Fruit fly (Drosophila melanogaster) whole organism, embryonic: ENCODE results near the gene msb1l.
A peak's percentile ranks its signal among the peaks of the same experiment; 100 is the strongest.

Source experiments
- Bgb ChIP-seq: fragments of 200-800 bp; sonication (Bioruptor generic); IDR thresholded peaks from 2 replicates; pipeline ENCODE4 v1.3.6; 2022; ENCODE audit warnings: missing biosample characterization, missing genetic modification characterization; ENCODE audit not compliant: partially characterized antibody
- Blimp-1 ChIP-seq: fragments of 200-800 bp; sonication (Bioruptor generic); optimal IDR thresholded peaks from 3 replicates; lab custom pipeline; 2018; ENCODE audit warnings: missing biosample characterization, missing genetic modification characterization, mild to moderate bottlenecking, moderate library complexity, missing genetic modification reagents
- C15 ChIP-seq: fragments of 200-800 bp; sonication (Bioruptor generic); IDR thresholded peaks from 3 replicates; pipeline ENCODE4 v1.3.6; 2022; ENCODE audit warnings: missing biosample characterization, missing genetic modification characterization
- CG10274 ChIP-seq: fragments of 200-800 bp; sonication (Bioruptor generic); optimal IDR thresholded peaks from 3 replicates; lab custom pipeline; 2017; ENCODE audit warnings: missing biosample characterization, mild to moderate bottlenecking, missing genetic modification characterization
- CG10462 ChIP-seq: fragments of 200-800 bp; sonication (Bioruptor generic); optimal IDR thresholded peaks from 2 replicates; lab custom pipeline; 2016; ENCODE audit warnings: missing biosample characterization, missing genetic modification characterization
- CG11085 ChIP-seq: fragments of 200-800 bp; sonication (Bioruptor generic); IDR thresholded peaks from 2 replicates; pipeline ENCODE4 v1.3.6; 2022; ENCODE audit warnings: missing biosample characterization, missing genetic modification characterization
- CG11398 ChIP-seq: fragments of 200-800 bp; sonication (Bioruptor generic); optimal IDR thresholded peaks from 2 replicates; lab custom pipeline; 2016; ENCODE audit warnings: missing biosample characterization, missing genetic modification characterization
- CG12071 ChIP-seq: fragments of 200-800 bp; sonication (Bioruptor generic); optimal IDR thresholded peaks from 3 replicates; lab custom pipeline; 2018; ENCODE audit warnings: missing biosample characterization, mild to moderate bottlenecking, missing genetic modification characterization
- CG1233 ChIP-seq: fragments of 200-800 bp; sonication (Bioruptor generic); optimal IDR thresholded peaks from 4 replicates; lab custom pipeline; 2018; ENCODE audit warnings: missing biosample characterization, mild to moderate bottlenecking, missing genetic modification characterization
- CG13624 ChIP-seq: fragments of 200-800 bp; sonication (Bioruptor generic); optimal IDR thresholded peaks from 2 replicates; lab custom pipeline; 2016; ENCODE audit warnings: missing biosample characterization, missing genetic modification characterization
- CG13894 ChIP-seq: fragments of 200-800 bp; sonication (Bioruptor generic); optimal IDR thresholded peaks from 3 replicates; lab custom pipeline; 2018; ENCODE audit warnings: missing biosample characterization, mild to moderate bottlenecking, missing genetic modification characterization, moderate library complexity
- CG14965 ChIP-seq: fragments of 200-800 bp; sonication (Bioruptor generic); optimal IDR thresholded peaks from 2 replicates; lab custom pipeline; 2016; ENCODE audit warnings: missing biosample characterization, missing genetic modification characterization, borderline replicate concordance
- CG15514 ChIP-seq: fragments of 200-800 bp; sonication (Bioruptor generic); optimal IDR thresholded peaks from 3 replicates; lab custom pipeline; 2017; ENCODE audit warnings: missing biosample characterization, missing genetic modification characterization, mild to moderate bottlenecking, moderate library complexity, missing genetic modification reagents
- CG1602 ChIP-seq: fragments of 200-800 bp; sonication (Bioruptor generic); optimal IDR thresholded peaks from 3 replicates; lab custom pipeline; 2016; ENCODE audit warnings: missing biosample characterization, missing genetic modification characterization
- CG1792 ChIP-seq: fragments of 200-800 bp; sonication (Bioruptor generic); optimal IDR thresholded peaks from 2 replicates; lab custom pipeline; 2016; ENCODE audit warnings: missing biosample characterization, missing genetic modification characterization
- CG3163 ChIP-seq: fragments of 200-800 bp; sonication (Bioruptor generic); optimal IDR thresholded peaks from 3 replicates; lab custom pipeline; 2016; ENCODE audit warnings: missing biosample characterization, missing genetic modification characterization
- CG3281 ChIP-seq: fragments of 200-800 bp; sonication (Bioruptor generic); optimal IDR thresholded peaks from 3 replicates; lab custom pipeline; 2017; ENCODE audit warnings: missing biosample characterization, mild to moderate bottlenecking, missing genetic modification characterization
- CG3847 ChIP-seq: fragments of 200-800 bp; sonication (Bioruptor generic); IDR thresholded peaks from 2 replicates; pipeline ENCODE4 v1.3.6; 2022; ENCODE audit warnings: missing biosample characterization, missing genetic modification characterization
- CG4404 ChIP-seq: fragments of 200-800 bp; sonication (Bioruptor generic); IDR thresholded peaks from 2 replicates; pipeline ENCODE4 v1.3.6; 2022; ENCODE audit warnings: missing biosample characterization, missing genetic modification characterization
- CG7745 ChIP-seq: fragments of 200-800 bp; sonication (Bioruptor generic); optimal IDR thresholded peaks from 2 replicates; lab custom pipeline; 2018; ENCODE audit warnings: missing biosample characterization, mild to moderate bottlenecking, missing genetic modification characterization, moderate library complexity
- CG9876 ChIP-seq: fragments of 200-800 bp; sonication (Bioruptor generic); optimal IDR thresholded peaks from 2 replicates; lab custom pipeline; 2016; ENCODE audit warnings: missing biosample characterization, missing genetic modification characterization
- Camta ChIP-seq: fragments of 200-800 bp; sonication (Bioruptor generic); optimal IDR thresholded peaks from 2 replicates; lab custom pipeline; 2016; ENCODE audit warnings: missing biosample characterization, missing genetic modification characterization
- Doc3 ChIP-seq: fragments of 200-800 bp; sonication (Bioruptor generic); IDR thresholded peaks from 3 replicates; pipeline ENCODE4 v1.3.6; 2022; ENCODE audit warnings: missing biosample characterization, missing genetic modification characterization; ENCODE audit not compliant: partially characterized antibody
- HHEX ChIP-seq: fragments of 200-800 bp; sonication (Bioruptor generic); optimal IDR thresholded peaks from 3 replicates; lab custom pipeline; 2017; ENCODE audit warnings: missing biosample characterization, mild to moderate bottlenecking, missing genetic modification characterization, missing genetic modification reagents
- HmgD ChIP-seq: fragments of 200-800 bp; sonication (Bioruptor generic); optimal IDR thresholded peaks from 3 replicates; lab custom pipeline; 2016; ENCODE audit warnings: missing biosample characterization, missing genetic modification characterization
- Hmx ChIP-seq: fragments of 200-800 bp; sonication (Bioruptor generic); optimal IDR thresholded peaks from 2 replicates; lab custom pipeline; 2016; ENCODE audit warnings: missing biosample characterization, missing genetic modification characterization
- MESR4 ChIP-seq: fragments of 200-800 bp; sonication (Bioruptor generic); optimal IDR thresholded peaks from 2 replicates; lab custom pipeline; 2018; ENCODE audit warnings: missing biosample characterization, mild to moderate bottlenecking, missing genetic modification characterization, moderate library complexity
- Oli ChIP-seq: fragments of 200-800 bp; sonication (Bioruptor generic); optimal IDR thresholded peaks from 2 replicates; lab custom pipeline; 2018; ENCODE audit warnings: missing biosample characterization, mild to moderate bottlenecking, missing genetic modification characterization, moderate library complexity
- Side ChIP-seq: fragments of 200-800 bp; sonication (Bioruptor generic); optimal IDR thresholded peaks from 2 replicates; lab custom pipeline; 2016; ENCODE audit warnings: missing biosample characterization, missing genetic modification characterization
- Xrp1 ChIP-seq: fragments of 200-800 bp; sonication (Bioruptor generic); IDR thresholded peaks from 2 replicates; pipeline ENCODE4 v1.3.6; 2022; ENCODE audit warnings: missing biosample characterization, missing genetic modification characterization
- danr ChIP-seq: fragments of 200-800 bp; sonication (Bioruptor generic); IDR thresholded peaks from 2 replicates; pipeline ENCODE4 v1.3.6; 2022; ENCODE audit warnings: missing biosample characterization, missing genetic modification characterization
- disco-r ChIP-seq: fragments of 200-800 bp; sonication (Bioruptor generic); optimal IDR thresholded peaks from 2 replicates; lab custom pipeline; 2016; ENCODE audit warnings: missing biosample characterization, missing genetic modification characterization
- dm ChIP-seq: fragments of 200-800 bp; sonication (Bioruptor generic); optimal IDR thresholded peaks from 3 replicates; lab custom pipeline; 2016; ENCODE audit warnings: missing biosample characterization, missing genetic modification characterization
- dmrt11E ChIP-seq: fragments of 200-800 bp; sonication (Bioruptor generic); optimal IDR thresholded peaks from 3 replicates; lab custom pipeline; 2018; ENCODE audit warnings: missing biosample characterization, mild to moderate bottlenecking, missing genetic modification characterization, moderate library complexity
- fd96Cb ChIP-seq: fragments of 200-800 bp; sonication (Bioruptor generic); optimal IDR thresholded peaks from 2 replicates; lab custom pipeline; 2018; ENCODE audit warnings: missing biosample characterization, mild to moderate bottlenecking, missing genetic modification characterization, moderate library complexity
- fu2 ChIP-seq: fragments of 200-800 bp; sonication (Bioruptor generic); optimal IDR thresholded peaks from 2 replicates; lab custom pipeline; 2016; ENCODE audit warnings: missing biosample characterization, missing genetic modification characterization
- gcm ChIP-seq: fragments of 200-800 bp; sonication (Bioruptor generic); optimal IDR thresholded peaks from 2 replicates; lab custom pipeline; 2019; ENCODE audit warnings: missing biosample characterization, mild to moderate bottlenecking, missing genetic modification characterization, moderate library complexity
- kay ChIP-seq: fragments of 200-800 bp; sonication (Bioruptor generic); optimal IDR thresholded peaks from 2 replicates; lab custom pipeline; 2016; ENCODE audit warnings: missing biosample characterization, missing genetic modification characterization
- lilli ChIP-seq: fragments of 200-800 bp; sonication (Bioruptor generic); optimal IDR thresholded peaks from 3 replicates; lab custom pipeline; 2016; ENCODE audit warnings: missing biosample characterization, missing genetic modification characterization
- maf-S ChIP-seq: fragments of 200-800 bp; sonication (Bioruptor generic); optimal IDR thresholded peaks from 2 replicates; lab custom pipeline; 2016; ENCODE audit warnings: missing biosample characterization, missing genetic modification characterization
- mirr ChIP-seq: fragments of 200-800 bp; sonication (Bioruptor generic); optimal IDR thresholded peaks from 3 replicates; lab custom pipeline; 2018; ENCODE audit warnings: missing biosample characterization, mild to moderate bottlenecking, missing genetic modification characterization
- nerfin-2 ChIP-seq: fragments of 200-800 bp; sonication (Bioruptor generic); IDR thresholded peaks from 2 replicates; pipeline ENCODE4 v1.3.6; 2022; ENCODE audit warnings: missing biosample characterization, missing genetic modification characterization; ENCODE audit not compliant: partially characterized antibody
- pita ChIP-seq: fragments of 200-800 bp; sonication (Bioruptor generic); optimal IDR thresholded peaks from 2 replicates; lab custom pipeline; 2017; ENCODE audit warnings: missing biosample characterization, mild to moderate bottlenecking, missing genetic modification characterization
- rib ChIP-seq: fragments of 200-800 bp; sonication (Bioruptor generic); IDR thresholded peaks from 2 replicates; pipeline ENCODE4 v1.3.6; 2022; ENCODE audit warnings: missing biosample characterization, missing genetic modification characterization
- seq ChIP-seq: fragments of 200-800 bp; sonication (Bioruptor generic); IDR thresholded peaks from 2 replicates; pipeline ENCODE4 v1.3.6; 2022; ENCODE audit warnings: missing biosample characterization, missing genetic modification characterization
- so ChIP-seq: fragments of 200-800 bp; sonication (Bioruptor generic); IDR thresholded peaks from 3 replicates; pipeline ENCODE4 v1.3.6; 2022; ENCODE audit warnings: missing biosample characterization, missing genetic modification characterization
- sqz ChIP-seq: fragments of 200-800 bp; sonication (Bioruptor generic); optimal IDR thresholded peaks from 3 replicates; lab custom pipeline; 2018; ENCODE audit warnings: missing biosample characterization, mild to moderate bottlenecking, missing genetic modification characterization
- tap ChIP-seq: fragments of 200-800 bp; optimal IDR thresholded peaks from 3 replicates; lab custom pipeline; 2019; ENCODE audit warnings: missing biosample characterization, mild to moderate bottlenecking, missing genetic modification characterization, moderate library complexity
- unpg ChIP-seq: fragments of 200-800 bp; sonication (Bioruptor generic); optimal IDR thresholded peaks from 3 replicates; lab custom pipeline; 2018; ENCODE audit warnings: missing biosample characterization, mild to moderate bottlenecking, missing genetic modification characterization, moderate library complexity
- yki ChIP-seq: fragments of >200 bp; optimal IDR thresholded peaks from 3 replicates; lab custom pipeline; 2018
- zfh2 ChIP-seq: fragments of 200-800 bp; sonication (Bioruptor generic); optimal IDR thresholded peaks from 2 replicates; lab custom pipeline; 2016; ENCODE audit warnings: missing biosample characterization, missing genetic modification characterization

The msb1l gene

dm6 chr2L:19528308-19528707, 49.2 kb upstream of the msb1l start (continued):
- TF ChIP-seq CG10274 (GFP tag; lab: Kevin White, UChicago) = peak; percentile 86
- peak; percentile 94 for TF ChIP-seq CG15514 (GFP tag; lab: Kevin White, UChicago)
- TF ChIP-seq CG1602 (GFP tag; lab: Kevin White, UChicago) = peak; percentile 85
- TF ChIP-seq CG12071 = peak; percentile 96
- peak; percentile 90 for TF ChIP-seq CG9876 (GFP tag; lab: Kevin White, UChicago)
- peak; percentile 96 for TF ChIP-seq C15 (GFP tag; lab: Robert Waterston, UW)
- no peak for TF ChIP-seq Doc3 (GFP tag; lab: Robert Waterston, UW)
- peak; percentile 84 for TF ChIP-seq CG4404 (GFP tag; lab: Robert Waterston, UW)
- peak; percentile 94 for TF ChIP-seq kay (GFP tag; lab: Kevin White, UChicago)
- TF ChIP-seq CG10462 (GFP tag; lab: Kevin White, UChicago) = peak; percentile 79
- peak; percentile 97 for TF ChIP-seq unpg
- TF ChIP-seq Blimp-1 (GFP tag; lab: Kevin White, UChicago) = peak; percentile 82
- peak; percentile 94 for TF ChIP-seq tap
- TF ChIP-seq CG1792 (GFP tag; lab: Kevin White, UChicago) = peak; percentile 93
- TF ChIP-seq CG13894 = peak; percentile 98
- TF ChIP-seq Bgb = no peak
- peak; percentile 80 for TF ChIP-seq fd96Cb (tag; lab: Kevin White, UChicago)
- no peak for TF ChIP-seq sqz (GFP tag; lab: Kevin White, UChicago)
- peak; percentile 90 for TF ChIP-seq Hmx (GFP tag; lab: Kevin White, UChicago)
- no peak for TF ChIP-seq pita (GFP tag; lab: Kevin White, UChicago)
- TF ChIP-seq Xrp1 (GFP tag; lab: Robert Waterston, UW) = peak; percentile 92
- peak; percentile 75 for TF ChIP-seq CG14965 (GFP tag; lab: Kevin White, UChicago)
- peak; percentile 97 for TF ChIP-seq zfh2
- TF ChIP-seq Camta (GFP tag; lab: Kevin White, UChicago) = peak; percentile 92
- peak; percentile 64 for TF ChIP-seq dmrt11E (tag; lab: Kevin White, UChicago)
- TF ChIP-seq CG1233 (GFP tag; lab: Kevin White, UChicago) = peak; percentile 94
- peak; percentile 97 for TF ChIP-seq seq (GFP tag; lab: Robert Waterston, UW)
- peak; percentile 95 for TF ChIP-seq fu2
- TF ChIP-seq CG11398 (GFP tag; lab: Kevin White, UChicago) = peak; percentile 88
- no peak for TF ChIP-seq yki
- peak; percentile 92 for TF ChIP-seq CG11085 (GFP tag; lab: Robert Waterston, UW)
- peak; percentile 86 for TF ChIP-seq gcm
- peak; percentile 95 for TF ChIP-seq mirr (GFP tag; lab: Kevin White, UChicago)
- peak; percentile 98 for TF ChIP-seq CG3847 (GFP tag; lab: Robert Waterston, UW)
- TF ChIP-seq Oli = peak; percentile 92
- TF ChIP-seq HmgD = peak; percentile 83
- peak; percentile 99 for TF ChIP-seq lilli (GFP tag; lab: Kevin White, UChicago)
- no peak for TF ChIP-seq nerfin-2 (GFP tag; lab: Robert Waterston, UW)
- TF ChIP-seq CG3281 (GFP tag; lab: Kevin White, UChicago) = peak; percentile 98
- TF ChIP-seq Side = peak; percentile 94
- peak; percentile 96 for TF ChIP-seq maf-S (GFP tag; lab: Kevin White, UChicago)
- TF ChIP-seq MESR4 (GFP tag; lab: Kevin White, UChicago) = peak; percentile 51
- TF ChIP-seq CG13624 = peak; percentile 98
- no peak for TF ChIP-seq CG7745 (tag; lab: Kevin White, UChicago)
- TF ChIP-seq dm (GFP tag; lab: Kevin White, UChicago) = peak; percentile 85
- peak; percentile 97 for TF ChIP-seq HHEX (GFP tag; lab: Kevin White, UChicago)
- TF ChIP-seq disco-r (GFP tag; lab: Kevin White, UChicago) = peak; percentile 94
- peak; percentile 97 for TF ChIP-seq CG3163
- TF ChIP-seq rib (GFP tag; lab: Robert Waterston, UW) = peak; percentile 98
- peak; percentile 95 for TF ChIP-seq so (GFP tag; lab: Robert Waterston, UW)
- peak; percentile 93 for TF ChIP-seq danr (GFP tag; lab: Robert Waterston, UW)
